Fruit fly (Drosophila melanogaster) whole organism, embryonic: Measurements from ENCODE around the gene mib2.

Experiments
- CG10565 ChIP-seq: fragments of 200-800 bp; sonication (Bioruptor generic); optimal IDR thresholded peaks from 3 replicates; lab custom pipeline; 2016; ENCODE audit warnings: missing biosample characterization, mild to moderate bottlenecking, missing genetic modification characterization
- CG11695 ChIP-seq: fragments of 200-800 bp; sonication (Bioruptor generic); IDR thresholded peaks from 3 replicates; pipeline ENCODE4 v1.3.6; 2022; ENCODE audit warnings: missing biosample characterization, missing genetic modification characterization
- CG12659 ChIP-seq: fragments of 200-800 bp; sonication (Bioruptor generic); optimal IDR thresholded peaks from 3 replicates; lab custom pipeline; 2017; ENCODE audit warnings: mild to moderate bottlenecking, missing biosample characterization, missing genetic modification reagents, missing genetic modification characterization
- CG13287 ChIP-seq: fragments of 200-800 bp; sonication (Bioruptor generic); IDR thresholded peaks from 2 replicates; pipeline ENCODE4 v1.3.6; 2022; ENCODE audit warnings: missing biosample characterization, missing genetic modification characterization; ENCODE audit not compliant: partially characterized antibody
- CG14710 ChIP-seq: fragments of 200-800 bp; sonication (Bioruptor generic); optimal IDR thresholded peaks from 3 replicates; lab custom pipeline; 2019; ENCODE audit warnings: missing biosample characterization, mild to moderate bottlenecking, missing genetic modification characterization, moderate library complexity
- CG17359 ChIP-seq: fragments of 200-800 bp; sonication (Bioruptor generic); optimal IDR thresholded peaks from 3 replicates; lab custom pipeline; 2018; ENCODE audit warnings: missing biosample characterization, mild to moderate bottlenecking, missing genetic modification characterization, moderate library complexity
- CG17912 ChIP-seq: fragments of 200-800 bp; sonication (Bioruptor generic); optimal IDR thresholded peaks from 2 replicates; lab custom pipeline; 2018; ENCODE audit warnings: missing biosample characterization, mild to moderate bottlenecking, missing genetic modification characterization
- CG31224 ChIP-seq: fragments of 200-800 bp; sonication (Bioruptor generic); IDR thresholded peaks from 2 replicates; pipeline ENCODE4 v1.3.6; 2022; ENCODE audit warnings: missing biosample characterization, missing genetic modification characterization
- CG3407 ChIP-seq: fragments of 200-800 bp; sonication (Bioruptor generic); optimal IDR thresholded peaks from 2 replicates; lab custom pipeline; 2018; ENCODE audit warnings: missing biosample characterization, mild to moderate bottlenecking, missing genetic modification characterization
- CG34224 ChIP-seq: fragments of 200-800 bp; sonication (Bioruptor generic); IDR thresholded peaks from 3 replicates; pipeline ENCODE4 v1.3.6; 2022; ENCODE audit warnings: missing biosample characterization, missing genetic modification characterization; ENCODE audit not compliant: partially characterized antibody
- CG4282 ChIP-seq: fragments of 200-800 bp; sonication (Bioruptor generic); optimal IDR thresholded peaks from 2 replicates; lab custom pipeline; 2016; ENCODE audit warnings: missing biosample characterization, missing genetic modification characterization
- CG43689 ChIP-seq: fragments of 200-800 bp; sonication (Bioruptor generic); IDR thresholded peaks from 2 replicates; pipeline ENCODE4 v1.3.6; 2022; ENCODE audit warnings: missing biosample characterization, missing genetic modification characterization
- CG4617 ChIP-seq: fragments of 200-800 bp; sonication (Bioruptor generic); optimal IDR thresholded peaks from 3 replicates; lab custom pipeline; 2016; ENCODE audit warnings: missing biosample characterization, missing genetic modification characterization, borderline replicate concordance
- CG4820 ChIP-seq: fragments of 200-800 bp; sonication (Bioruptor generic); optimal IDR thresholded peaks from 3 replicates; lab custom pipeline; 2016; ENCODE audit warnings: missing biosample characterization, missing genetic modification characterization
- CG6765 ChIP-seq: fragments of 200-800 bp; sonication (Bioruptor generic); optimal IDR thresholded peaks from 3 replicates; lab custom pipeline; 2017; ENCODE audit warnings: missing biosample characterization, mild to moderate bottlenecking, missing genetic modification characterization
- CG7357 ChIP-seq: fragments of 200-800 bp; sonication (Bioruptor generic); IDR thresholded peaks from 3 replicates; pipeline ENCODE4 v1.3.6; 2022; ENCODE audit warnings: missing biosample characterization, missing genetic modification characterization
- CG7556 ChIP-seq: fragments of 200-800 bp; sonication (Bioruptor generic); optimal IDR thresholded peaks from 2 replicates; lab custom pipeline; 2017; ENCODE audit warnings: missing biosample characterization, mild to moderate bottlenecking, missing genetic modification characterization
- CG9437 ChIP-seq: fragments of 200-800 bp; sonication (Bioruptor generic); optimal IDR thresholded peaks from 2 replicates; lab custom pipeline; 2018; ENCODE audit warnings: missing biosample characterization, mild to moderate bottlenecking, missing genetic modification characterization
- Dll ChIP-seq: fragments of 200-800 bp; sonication (Bioruptor generic); IDR thresholded peaks from 4 replicates; pipeline ENCODE4 v1.3.6; 2022; ENCODE audit warnings: missing biosample characterization, missing genetic modification characterization; ENCODE audit not compliant: partially characterized antibody
- Doc3 ChIP-seq: fragments of 200-800 bp; sonication (Bioruptor generic); IDR thresholded peaks from 3 replicates; pipeline ENCODE4 v1.3.6; 2022; ENCODE audit warnings: missing biosample characterization, missing genetic modification characterization; ENCODE audit not compliant: partially characterized antibody
- Eip74EF ChIP-seq, 2 experiments: fragments of 200-800 bp in 1 of 2; fragments of >200 bp in 1 of 2; sonication (Bioruptor generic) in 1 of 2; optimal IDR thresholded peaks; 2 replicates each; lab custom pipeline; 2017 to 2019; ENCODE audit warnings: missing biosample characterization in 2 of 2, missing genetic modification characterization in 2 of 2, mild to moderate bottlenecking in 1 of 2, moderate library complexity in 1 of 2
- Hsf ChIP-seq: fragments of 200-800 bp; sonication (Bioruptor generic); optimal IDR thresholded peaks from 3 replicates; lab custom pipeline; 2016; ENCODE audit warnings: missing biosample characterization, missing genetic modification characterization
- Myb ChIP-seq: fragments of 200-800 bp; sonication (Bioruptor generic); optimal IDR thresholded peaks from 2 replicates; lab custom pipeline; 2016; ENCODE audit warnings: missing biosample characterization, missing genetic modification characterization
- Six4 ChIP-seq: fragments of 200-800 bp; sonication (Bioruptor generic); optimal IDR thresholded peaks from 2 replicates; lab custom pipeline; 2016; ENCODE audit warnings: missing biosample characterization, missing genetic modification characterization
- Vsx1 ChIP-seq: fragments of 200-800 bp; sonication (Bioruptor generic); optimal IDR thresholded peaks from 2 replicates; lab custom pipeline; 2017; ENCODE audit warnings: missing biosample characterization, mild to moderate bottlenecking, missing genetic modification characterization, missing genetic modification reagents
- Xbp1 ChIP-seq: fragments of 200-800 bp; sonication (Bioruptor generic); optimal IDR thresholded peaks from 3 replicates; lab custom pipeline; 2016; ENCODE audit warnings: missing biosample characterization, mild to moderate bottlenecking, missing genetic modification characterization
- al ChIP-seq: fragments of 200-800 bp; sonication (Bioruptor generic); IDR thresholded peaks from 2 replicates; pipeline ENCODE4 v1.3.6; 2022; ENCODE audit warnings: missing biosample characterization, missing genetic modification characterization
- amos ChIP-seq: fragments of 200-800 bp; sonication (Bioruptor generic); IDR thresholded peaks from 2 replicates; pipeline ENCODE4 v1.3.6; 2022; ENCODE audit warnings: missing biosample characterization, missing genetic modification characterization; ENCODE audit not compliant: partially characterized antibody
- ap ChIP-seq: fragments of 200-800 bp; sonication (Bioruptor generic); IDR thresholded peaks from 2 replicates; pipeline ENCODE4 v1.3.6; 2022; ENCODE audit warnings: missing biosample characterization, missing genetic modification characterization
- ato ChIP-seq: fragments of 200-800 bp; sonication (Bioruptor generic); IDR thresholded peaks from 2 replicates; pipeline ENCODE4 v1.3.6; 2022; ENCODE audit warnings: missing biosample characterization, missing genetic modification characterization; ENCODE audit not compliant: partially characterized antibody
- cad ChIP-seq: fragments of >200 bp; optimal IDR thresholded peaks from 2 replicates; lab custom pipeline; 2017; ENCODE audit warnings: missing biosample characterization, missing genetic modification characterization
- crol ChIP-seq: fragments of 200-800 bp; sonication (Bioruptor generic); IDR thresholded peaks from 2 replicates; pipeline ENCODE4 v1.3.6; 2022; ENCODE audit warnings: missing biosample characterization, missing genetic modification characterization
- dm ChIP-seq: fragments of 200-800 bp; sonication (Bioruptor generic); optimal IDR thresholded peaks from 3 replicates; lab custom pipeline; 2016; ENCODE audit warnings: missing biosample characterization, missing genetic modification characterization
- ewg ChIP-seq: fragments of 200-800 bp; sonication (Bioruptor generic); optimal IDR thresholded peaks from 3 replicates; lab custom pipeline; 2017; ENCODE audit warnings: mild to moderate bottlenecking, missing biosample characterization, missing genetic modification reagents, missing genetic modification characterization
- fd102C ChIP-seq: fragments of 200-800 bp; sonication (Bioruptor generic); optimal IDR thresholded peaks from 2 replicates; lab custom pipeline; 2018; ENCODE audit warnings: missing biosample characterization, mild to moderate bottlenecking, missing genetic modification characterization, moderate library complexity
- fd64A ChIP-seq: fragments of 200-800 bp; sonication (Bioruptor generic); optimal IDR thresholded peaks from 3 replicates; lab custom pipeline; 2018; ENCODE audit warnings: missing biosample characterization, mild to moderate bottlenecking, missing genetic modification characterization
- fru ChIP-seq: fragments of >200 bp; optimal IDR thresholded peaks from 2 replicates; lab custom pipeline; 2017
- hkb ChIP-seq, 2 experiments: fragments of 200-800 bp in 1 of 2; fragments of >200 bp in 1 of 2; sonication (Bioruptor generic) in 1 of 2; IDR thresholded peaks in 1 of 2; optimal IDR thresholded peaks in 1 of 2; 2 replicates each; pipeline versions ENCODE4 v1.3.6 to Lab custom; 2017 to 2022; ENCODE audit warnings: missing biosample characterization in 1 of 2, missing genetic modification characterization in 1 of 2
- insv ChIP-seq, 2 experiments: fragments of 200-800 bp; sonication (Bioruptor generic); optimal IDR thresholded peaks; 3 replicates each; lab custom pipeline; 2016 to 2018; ENCODE audit warnings: missing biosample characterization in 2 of 2, missing genetic modification characterization in 2 of 2
- lov ChIP-seq, 2 experiments: fragments of 200-800 bp in 1 of 2; fragments of >200 bp in 1 of 2; sonication (Bioruptor generic) in 1 of 2; IDR thresholded peaks in 1 of 2; optimal IDR thresholded peaks in 1 of 2; 2 replicates in 1 of 2; 3 replicates in 1 of 2; pipeline versions ENCODE4 v1.3.6 to Lab custom; 2017 to 2022; ENCODE audit warnings: missing biosample characterization in 1 of 2, missing genetic modification characterization in 1 of 2
- nau ChIP-seq: fragments of 200-800 bp; sonication (Bioruptor generic); optimal IDR thresholded peaks from 3 replicates; lab custom pipeline; 2017; ENCODE audit warnings: missing biosample characterization, mild to moderate bottlenecking, missing genetic modification characterization, missing genetic modification reagents
- pfk ChIP-seq: fragments of 200-800 bp; sonication (Bioruptor generic); optimal IDR thresholded peaks from 2 replicates; lab custom pipeline; 2018; ENCODE audit warnings: missing biosample characterization, mild to moderate bottlenecking, missing genetic modification characterization, moderate library complexity
- pros ChIP-seq: fragments of 200-800 bp; sonication (Bioruptor generic); optimal IDR thresholded peaks from 3 replicates; lab custom pipeline; 2019; ENCODE audit warnings: missing biosample characterization, mild to moderate bottlenecking, missing genetic modification characterization, moderate library complexity
- pzg ChIP-seq: fragments of 200-800 bp; sonication (Bioruptor generic); optimal IDR thresholded peaks from 3 replicates; lab custom pipeline; 2018; ENCODE audit warnings: missing biosample characterization, mild to moderate bottlenecking, missing genetic modification characterization, moderate library complexity
- row ChIP-seq: fragments of 200-800 bp; sonication (Bioruptor generic); IDR thresholded peaks from 3 replicates; pipeline ENCODE4 v1.3.6; 2022; ENCODE audit warnings: missing biosample characterization, missing genetic modification characterization
- sens ChIP-seq: fragments of 200-800 bp; sonication (Bioruptor generic); peaks from one replicate; lab custom pipeline; 2016; ENCODE audit warnings: missing biosample characterization, missing genetic modification characterization
- ssp ChIP-seq: fragments of 200-800 bp; sonication (Bioruptor generic); IDR thresholded peaks from 2 replicates; pipeline ENCODE4 v1.3.6; 2022; ENCODE audit warnings: missing biosample characterization, missing genetic modification characterization
- tio ChIP-seq: fragments of 200-800 bp; sonication (Bioruptor generic); optimal IDR thresholded peaks from 2 replicates; lab custom pipeline; 2017; ENCODE audit warnings: missing biosample characterization, missing genetic modification characterization, inconsistent platforms
- twi ChIP-seq: fragments of 200-800 bp; optimal IDR thresholded peaks from 2 replicates; lab custom pipeline; 2019; ENCODE audit warnings: missing biosample characterization, mild to moderate bottlenecking, missing genetic modification characterization, moderate library complexity
- zf30C ChIP-seq: fragments of 200-800 bp; sonication (Bioruptor generic); optimal IDR thresholded peaks from 3 replicates; lab custom pipeline; 2018; ENCODE audit warnings: missing biosample characterization, mild to moderate bottlenecking, missing genetic modification characterization

Gene mib2

DNA sequence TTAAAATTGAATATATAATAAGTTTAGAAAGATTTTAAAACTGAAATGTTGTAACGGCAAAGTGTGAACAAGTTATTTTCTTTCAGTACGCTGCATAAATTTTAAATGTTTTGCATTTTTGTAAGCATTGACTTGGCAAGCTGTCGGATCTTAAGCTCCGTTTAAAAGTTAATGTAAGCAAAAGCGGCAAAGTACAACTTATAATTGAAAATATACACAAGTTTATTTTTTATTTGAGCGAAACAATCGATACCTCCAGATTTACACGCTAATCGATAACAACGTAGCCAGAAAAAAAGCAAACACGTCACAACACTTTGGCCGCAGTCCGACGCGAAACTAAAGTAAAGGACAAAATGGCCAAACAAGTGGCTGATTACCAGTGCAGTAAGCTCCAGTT, 7.3 kb downstream of the mib2 start, which contains the start of gene Catsup (continued):
- no peak for TF ChIP-seq CG10565
- TF ChIP-seq ewg, result no peak
- TF ChIP-seq CG13287 (GFP tag; lab: Robert Waterston, UW), result peak; percentile 84
- TF ChIP-seq pzg (GFP tag; lab: Kevin White, UChicago), result peak; percentile 29
- no peak for TF ChIP-seq ap (GFP tag; lab: Robert Waterston, UW)
- no peak for TF ChIP-seq pros (GFP tag; lab: Kevin White, UChicago)
- TF ChIP-seq CG12659 (GFP tag; lab: Kevin White, UChicago), result peak; percentile 16
- no peak for TF ChIP-seq tio
- peak; percentile 17 for TF ChIP-seq CG4617 (GFP tag; lab: Kevin White, UChicago)
- no peak for TF ChIP-seq fru
- peak; percentile 85 for TF ChIP-seq Dll (GFP tag; lab: Robert Waterston, UW)
- 0 out of 2 replicates have a peak, but pooled peaks have one; percentile 18 for TF ChIP-seq ato (GFP tag; lab: Robert Waterston, UW)
- no peak for TF ChIP-seq CG4282 (GFP tag; lab: Kevin White, UChicago)
- peak; percentile 82 for TF ChIP-seq CG7357 (GFP tag; lab: Robert Waterston, UW)
- no peak for TF ChIP-seq nau
- peak; percentile 74 for TF ChIP-seq ssp (GFP tag; lab: Robert Waterston, UW)
- TF ChIP-seq CG4820 (GFP tag; lab: Kevin White, UChicago), result no peak
- TF ChIP-seq CG9437 (GFP tag; lab: Kevin White, UChicago), result peak; percentile 21
- no peak for TF ChIP-seq fd102C
- TF ChIP-seq row (GFP tag; lab: Robert Waterston, UW), result peak; percentile 14; the same call in 1 of the 3 replicates
- no peak for TF ChIP-seq CG43689 (GFP tag; lab: Robert Waterston, UW)
- no peak for TF ChIP-seq zf30C (GFP tag; lab: Kevin White, UChicago)
- no peak for TF ChIP-seq insv (GFP tag; optimal IDR thresholded peaks at IDR 0.05; lab: Kevin White, UChicago)
- TF ChIP-seq lov (optimal IDR thresholded peaks at IDR 0.05; lab: Kevin White, UChicago), result no peak
- TF ChIP-seq lov (GFP tag; IDR thresholded peaks at IDR 0.05; lab: Robert Waterston, UW), result no peak
- no peak for TF ChIP-seq al
- peak; percentile 24 for TF ChIP-seq Xbp1 (GFP tag; lab: Kevin White, UChicago)
- TF ChIP-seq sens, result peak; percentile 72
- no peak for TF ChIP-seq Eip74EF (GFP tag; optimal IDR thresholded peaks at IDR 0.05; lab: Kevin White, UChicago)
- TF ChIP-seq fd64A (GFP tag; lab: Kevin White, UChicago), result no peak
- peak; percentile 59 for TF ChIP-seq amos
- no peak for TF ChIP-seq CG3407 (GFP tag; lab: Kevin White, UChicago)
- TF ChIP-seq Six4 (GFP tag; lab: Kevin White, UChicago), result no peak
- TF ChIP-seq Hsf (GFP tag; lab: Kevin White, UChicago), result no peak
- peak; percentile 58 for TF ChIP-seq CG34224
- no peak for TF ChIP-seq CG17359 (tag; lab: Kevin White, UChicago)
- peak; percentile 78 for TF ChIP-seq Doc3 (GFP tag; lab: Robert Waterston, UW)
- no peak for TF ChIP-seq CG7556 (GFP tag; lab: Kevin White, UChicago)
- no peak for TF ChIP-seq CG11695 (GFP tag; lab: Robert Waterston, UW)
- peak; percentile 22 for TF ChIP-seq CG14710 (tag; lab: Kevin White, UChicago)
- TF ChIP-seq Vsx1 (GFP tag; lab: Kevin White, UChicago), result no peak
- TF ChIP-seq pfk (GFP tag; lab: Kevin White, UChicago), result no peak
- no peak for TF ChIP-seq cad (GFP tag; lab: Kevin White, UChicago)
- TF ChIP-seq crol (GFP tag; lab: Robert Waterston, UW), result no peak
- TF ChIP-seq CG17912 (GFP tag; lab: Kevin White, UChicago), result no peak
- no peak for TF ChIP-seq CG31224 (GFP tag; lab: Robert Waterston, UW)
- no peak for TF ChIP-seq hkb (optimal IDR thresholded peaks at IDR 0.05; lab: Kevin White, UChicago)
- no peak for TF ChIP-seq hkb (GFP tag; IDR thresholded peaks at IDR 0.05; lab: Robert Waterston, UW)
- TF ChIP-seq Myb, result peak; percentile 46
- no peak for TF ChIP-seq CG6765 (GFP tag; lab: Kevin White, UChicago)
- TF ChIP-seq dm (GFP tag; lab: Kevin White, UChicago), result no peak
- no peak for TF ChIP-seq twi
